Worm (Caenorhabditis elegans): ENCODE data around the gene npa-1.

npa-1 gene

ce11 chrV:7096129-7096730 lies 20.6 kb downstream of the npa-1 start:
- TF ChIP-seq sox-4 (tag; optimal IDR thresholded peaks at IDR 0.05) = no peak
- TF ChIP-seq ceh-45 (GFP tag; IDR thresholded peaks at IDR 0.05) = no peak
- TF ChIP-seq ceh-9 (tag; optimal IDR thresholded peaks at IDR 0.05) = no peak
- no peak for TF ChIP-seq fax-1 (tag; optimal IDR thresholded peaks at IDR 0.05)
- TF ChIP-seq che-1 (tag; optimal IDR thresholded peaks at IDR 0.05) = no peak
- no peak for TF ChIP-seq ceh-24 (tag; optimal IDR thresholded peaks at IDR 0.05)
- TF ChIP-seq syd-9 (tag; optimal IDR thresholded peaks at IDR 0.05) = no peak
- no peak for TF ChIP-seq eyg-1 (tag; optimal IDR thresholded peaks at IDR 0.05)
- no peak for TF ChIP-seq pat-9 (tag; optimal IDR thresholded peaks at IDR 0.05)
- no peak for TF ChIP-seq ceh-2 (tag; optimal IDR thresholded peaks at IDR 0.05)
- no peak for TF ChIP-seq hlh-15 (tag; optimal IDR thresholded peaks at IDR 0.05)
- no peak for TF ChIP-seq rnt-1 (tag; optimal IDR thresholded peaks at IDR 0.05)
- TF ChIP-seq ttx-3 (tag; optimal IDR thresholded peaks at IDR 0.05) = no peak
- TF ChIP-seq dmd-4 (tag; optimal IDR thresholded peaks at IDR 0.05; ENCODE audit: borderline replicate concordance) = no peak
- TF ChIP-seq nhr-232 (tag; optimal IDR thresholded peaks at IDR 0.05) = no peak
- no peak for TF ChIP-seq nfya-1 (tag; optimal IDR thresholded peaks at IDR 0.05)
- TF ChIP-seq unc-55 (GFP tag; optimal IDR thresholded peaks at IDR 0.05) = no peak

- no peak for TF ChIP-seq unc-3 (GFP tag; conservative IDR thresholded peaks at IDR 0.05)
- no peak for TF ChIP-seq unc-3 (tag; optimal IDR thresholded peaks at IDR 0.05)
- no peak for TF ChIP-seq rnt-1 (tag; optimal IDR thresholded peaks at IDR 0.05)
- TF ChIP-seq ceh-31 (tag; optimal IDR thresholded peaks at IDR 0.05) = no peak
- TF ChIP-seq ref-2 (tag; optimal IDR thresholded peaks at IDR 0.05) = no peak
- no peak for TF ChIP-seq ttx-3 (tag; optimal IDR thresholded peaks at IDR 0.05)
- TF ChIP-seq eyg-1 (tag; optimal IDR thresholded peaks at IDR 0.05) = no peak
- TF ChIP-seq hlh-15 (tag; optimal IDR thresholded peaks at IDR 0.05) = no peak
- TF ChIP-seq tbx-2 (tag; optimal IDR thresholded peaks at IDR 0.05) = no peak
- no peak for TF ChIP-seq madf-2 (tag; optimal IDR thresholded peaks at IDR 0.05)
- no peak for TF ChIP-seq ceh-22 (tag; optimal IDR thresholded peaks at IDR 0.05)
- TF ChIP-seq ceh-48 (tag; optimal IDR thresholded peaks at IDR 0.05) = no peak
- no peak for TF ChIP-seq pag-3 (tag; optimal IDR thresholded peaks at IDR 0.05; ENCODE audit: borderline replicate concordance)
- TF ChIP-seq mec-3 (tag; optimal IDR thresholded peaks at IDR 0.05; ENCODE audit: borderline replicate concordance) = no peak
- no peak for TF ChIP-seq F13H6.1 (tag; optimal IDR thresholded peaks at IDR 0.05)
- no peak for TF ChIP-seq ceh-2 (tag; optimal IDR thresholded peaks at IDR 0.05)
- no peak for TF ChIP-seq sox-4 (tag; optimal IDR thresholded peaks at IDR 0.05)
- no peak for TF ChIP-seq ztf-16 (tag; optimal IDR thresholded peaks at IDR 0.05)
- no peak for TF ChIP-seq ceh-6 (GFP tag; optimal IDR thresholded peaks at IDR 0.05)
These were observed 21.2 kb downstream of the npa-1 start for ce11 chrV:7096811-7097210.

ce11 chrV:7103247-7103646 lies 27.7 kb downstream of the npa-1 start, which contains the start of gene odr-2:
Gene odr-2 (plus strand): TSS chrV:7103547.
- TF ChIP-seq C08G9.2 (tag; optimal IDR thresholded peaks at IDR 0.05) (no peak), sox-2 (GFP tag; IDR thresholded peaks at IDR 0.05) (no peak), ceh-30 (tag; optimal IDR thresholded peaks at IDR 0.05) (no peak)

- TF ChIP-seq C38D4.7 (GFP tag; optimal IDR thresholded peaks at IDR 0.05) (no peak), mec-3 (tag; optimal IDR thresholded peaks at IDR 0.05; ENCODE audit: borderline replicate concordance) (no peak), ztf-16 (tag; optimal IDR thresholded peaks at IDR 0.05) (no peak), gmeb-2 (tag; optimal IDR thresholded peaks at IDR 0.05) (no peak), pat-9 (tag; optimal IDR thresholded peaks at IDR 0.05) (no peak), ceh-18 (tag; optimal IDR thresholded peaks at IDR 0.05) (no peak), hlh-6 (tag; optimal IDR thresholded peaks at IDR 0.05) (peak; percentile 34), unc-42 (tag; optimal IDR thresholded peaks at IDR 0.05) (peak; percentile 37), lim-6 (tag; optimal IDR thresholded peaks at IDR 0.05) (no peak), ama-1 (optimal IDR thresholded peaks at IDR 0.05) (no peak), ceh-14 (tag; optimal IDR thresholded peaks at IDR 0.05) (no peak), hlh-13 (GFP tag; optimal IDR thresholded peaks at IDR 0.05) (no peak), sox-2 (GFP tag; IDR thresholded peaks at IDR 0.05) (no peak), syd-9 (tag; optimal IDR thresholded peaks at IDR 0.05) (no peak), fkh-6 (tag; optimal IDR thresholded peaks at IDR 0.05) (no peak), Y22D7AL.16 (tag; optimal IDR thresholded peaks at IDR 0.05) (no peak), pha-4 (tag; optimal IDR thresholded peaks at IDR 0.05) (no peak)
These were observed 31.0 kb downstream of the npa-1 start for ce11 chrV:7106499-7107152.
